In genomic region chr3R:27224727-27225126, dm6 we compare ENCODE assay signal across 1 fruit fly cellular context.
TF ChIP-seq lines count a peak whose summit lies in the region.

No protein-coding gene starts in this region.

TF ChIP-seq in whole organism, prepupa, 60 proteins besides CTCF, POLR2A, EP300 and RAD21 (continued from another document):
- TF ChIP-seq ss (GFP tag; optimal IDR thresholded peaks at IDR 0.05; lab: Kevin White, UChicago) (peak; percentile 37 to 69), Hr39 (GFP tag; optimal IDR thresholded peaks at IDR 0.05; lab: Kevin White, UChicago) (peak; percentile 44), dsx (GFP tag; optimal IDR thresholded peaks at IDR 0.05; lab: Kevin White, UChicago; ENCODE audit: poor library complexity, severe bottlenecking) (peak; percentile 68), CG4318 (GFP tag; optimal IDR thresholded peaks at IDR 0.05; lab: Kevin White, UChicago) (no peak), topi (GFP tag; optimal IDR thresholded peaks at IDR 0.05; lab: Kevin White, UChicago) (peak; percentile 69), CG8119 (GFP tag; IDR thresholded peaks at IDR 0.05; lab: Robert Waterston, UW) (no peak), CG8632 (GFP tag; optimal IDR thresholded peaks at IDR 0.05; lab: Kevin White, UChicago) (peak; percentile 47), CG11902 (GFP tag; optimal IDR thresholded peaks at IDR 0.05; lab: Kevin White, UChicago) (peak; percentile 66), OdsH (GFP tag; optimal IDR thresholded peaks at IDR 0.05; lab: Kevin White, UChicago) (peak; percentile 64), svp (GFP tag; lab: Kevin White, UChicago) (peak; percentile 83), Sox14 (GFP tag; optimal IDR thresholded peaks at IDR 0.05; lab: Kevin White, UChicago) (peak; percentile 59), CG9139 (GFP tag; optimal IDR thresholded peaks at IDR 0.05; lab: Kevin White, UChicago) (no peak), CG11762 (GFP tag; optimal IDR thresholded peaks at IDR 0.05; lab: Kevin White, UChicago; ENCODE audit: insufficient read depth) (peak; percentile 29), Met (GFP tag; optimal IDR thresholded peaks at IDR 0.05; lab: Kevin White, UChicago) (peak; percentile 71), dac (GFP tag; optimal IDR thresholded peaks at IDR 0.05; lab: Kevin White, UChicago) (no peak), CG16779 (tag; optimal IDR thresholded peaks at IDR 0.05; lab: Kevin White, UChicago) (no peak), CG6854 (GFP tag; optimal IDR thresholded peaks at IDR 0.05; lab: Kevin White, UChicago) (no peak), CG7368 (GFP tag; optimal IDR thresholded peaks at IDR 0.05; lab: Kevin White, UChicago) (peak; percentile 62), CG1621 (tag; optimal IDR thresholded peaks at IDR 0.05; lab: Kevin White, UChicago) (peak; percentile 60), Lpt (GFP tag; optimal IDR thresholded peaks at IDR 0.05; lab: Kevin White, UChicago) (peak; percentile 43), CG10631 (GFP tag; optimal IDR thresholded peaks at IDR 0.05; lab: Kevin White, UChicago) (peak; percentile 65), CG34406 (GFP tag; optimal IDR thresholded peaks at IDR 0.05; lab: Kevin White, UChicago) (peak; percentile 50), CG10669 (GFP tag; optimal IDR thresholded peaks at IDR 0.05; lab: Kevin White, UChicago) (peak; percentile 70), CG8319 (GFP tag; optimal IDR thresholded peaks at IDR 0.05; lab: Kevin White, UChicago) (peak; percentile 58), lz (GFP tag; optimal IDR thresholded peaks at IDR 0.05; lab: Kevin White, UChicago) (peak; percentile 59), CG6163 (GFP tag; IDR thresholded peaks at IDR 0.05; lab: Robert Waterston, UW) (peak; percentile 87), Hr4 (GFP tag; optimal IDR thresholded peaks at IDR 0.05; lab: Kevin White, UChicago) (peak; percentile 55), Smox (GFP tag; optimal IDR thresholded peaks at IDR 0.05; lab: Kevin White, UChicago) (peak; percentile 56), fkh (GFP tag; optimal IDR thresholded peaks at IDR 0.05; lab: Kevin White, UChicago) (no peak), CG6276 (GFP tag; optimal IDR thresholded peaks at IDR 0.05; lab: Kevin White, UChicago) (peak; percentile 66), Gug (GFP tag; IDR thresholded peaks at IDR 0.05; lab: Robert Waterston, UW) (0 out of 2 replicates have a peak, but pooled peaks have one; percentile 36), Sox15 (GFP tag; optimal IDR thresholded peaks at IDR 0.05; lab: Kevin White, UChicago) (peak; percentile 33)
